Worm (Caenorhabditis elegans) whole organism, L1 larva: ENCODE measurements around the gene srlf-27.

ENCODE experiments used
- C04F5.9 ChIP-seq: sonication (generic microtip); optimal IDR thresholded peaks from 2 replicates; lab custom pipeline; 2016; ENCODE audit warnings: missing genetic modification characterization, missing compliant biosample characterization
- C16A3.4 ChIP-seq: fragments of 150-350 bp; optimal IDR thresholded peaks from 2 replicates; lab custom pipeline; 2014; ENCODE audit warnings: missing biosample characterization, missing genetic modification characterization
- F16B12.6 ChIP-seq: fragments of 150-350 bp; optimal IDR thresholded peaks from 2 replicates; lab custom pipeline; 2014; ENCODE audit warnings: missing biosample characterization, missing genetic modification characterization
- aha-1 ChIP-seq: fragments of 150-350 bp; optimal IDR thresholded peaks from 2 replicates; lab custom pipeline; 2014; ENCODE audit warnings: missing biosample characterization, missing genetic modification characterization
- alr-1 ChIP-seq: fragments of 200-800 bp; sonication (Bioruptor generic); optimal IDR thresholded peaks from 2 replicates; lab custom pipeline; 2018; ENCODE audit warnings: borderline replicate concordance, mild to moderate bottlenecking, missing genetic modification characterization, missing compliant biosample characterization
- aly-2 ChIP-seq: fragments of 150-350 bp; optimal IDR thresholded peaks from 2 replicates; lab custom pipeline; 2014; ENCODE audit warnings: missing biosample characterization, missing genetic modification characterization
- ceh-63 ChIP-seq: fragments of 200-800 bp; sonication (Bioruptor generic); optimal IDR thresholded peaks from 2 replicates; lab custom pipeline; 2018; ENCODE audit warnings: mild to moderate bottlenecking, missing genetic modification characterization, missing compliant biosample characterization
- ceh-82 ChIP-seq, 3 experiments: fragments of 150-350 bp in 1 of 3; sonication (generic microtip) in 2 of 3; optimal IDR thresholded peaks; 2 replicates each; lab custom pipeline; 2014 to 2017; ENCODE audit warnings: missing biosample characterization in 3 of 3, missing genetic modification characterization in 3 of 3
- ceh-90 ChIP-seq: sonication (generic microtip); optimal IDR thresholded peaks from 2 replicates; lab custom pipeline; 2016; ENCODE audit warnings: missing genetic modification characterization, missing compliant biosample characterization
- dpl-1 ChIP-seq, 3 experiments: fragments of 150-350 bp in 2 of 3; sonication (generic microtip) in 1 of 3; optimal IDR thresholded peaks; 2 replicates each; lab custom pipeline; 2014 to 2017; ENCODE audit warnings: missing biosample characterization in 3 of 3, missing genetic modification characterization in 3 of 3, missing genetic modification reagents in 3 of 3
- dsc-1 ChIP-seq: sonication (generic microtip); optimal IDR thresholded peaks from 2 replicates; lab custom pipeline; 2016; ENCODE audit warnings: mild to moderate bottlenecking, missing genetic modification characterization, missing compliant biosample characterization
- efl-3 ChIP-seq: fragments of 200-800 bp; sonication (Bioruptor generic); optimal IDR thresholded peaks from 2 replicates; lab custom pipeline; 2018; ENCODE audit warnings: mild to moderate bottlenecking, missing genetic modification characterization, missing compliant biosample characterization
- elt-2 ChIP-seq: sonication (generic microtip); optimal IDR thresholded peaks from 2 replicates; lab custom pipeline; 2016; ENCODE audit warnings: missing genetic modification characterization, mild to moderate bottlenecking, inconsistent platforms, missing compliant biosample characterization, missing genetic modification reagents
- ets-5 ChIP-seq: fragments of 200-800 bp; sonication (Bioruptor generic); IDR thresholded peaks from 2 replicates; pipeline ENCODE4 v1.3.6; 2022; ENCODE audit warnings: missing genetic modification characterization, missing compliant biosample characterization
- fkh-10 ChIP-seq: sonication (generic microtip); optimal IDR thresholded peaks from 2 replicates; lab custom pipeline; 2017; ENCODE audit warnings: missing biosample characterization, missing genetic modification reagents, missing genetic modification characterization
- fkh-4 ChIP-seq: sonication (generic microtip); optimal IDR thresholded peaks from 2 replicates; lab custom pipeline; 2016; ENCODE audit warnings: missing compliant biosample characterization, missing genetic modification characterization, borderline replicate concordance
- fkh-8 ChIP-seq: sonication (generic microtip); optimal IDR thresholded peaks from 2 replicates; lab custom pipeline; 2016; ENCODE audit warnings: mild to moderate bottlenecking, missing genetic modification characterization, missing compliant biosample characterization
- fos-1 ChIP-seq: fragments of 150-350 bp; optimal IDR thresholded peaks from 2 replicates; lab custom pipeline; 2014; ENCODE audit warnings: missing biosample characterization, missing genetic modification characterization
- hlh-17 ChIP-seq: fragments of 200-800 bp; sonication (Bioruptor generic); optimal IDR thresholded peaks from 2 replicates; lab custom pipeline; 2018; ENCODE audit warnings: missing genetic modification characterization, mild to moderate bottlenecking, missing compliant biosample characterization, moderate library complexity, borderline replicate concordance
- hlh-4 ChIP-seq: sonication (generic microtip); optimal IDR thresholded peaks from 2 replicates; lab custom pipeline; 2016; ENCODE audit warnings: mild to moderate bottlenecking, missing genetic modification characterization, missing compliant biosample characterization
- isw-1 ChIP-seq: fragments of 200-800 bp; sonication (Bioruptor generic); IDR thresholded peaks from 2 replicates; pipeline ENCODE4 v1.3.6; 2022; ENCODE audit warnings: missing genetic modification characterization, missing compliant biosample characterization
- lin-35 ChIP-seq, 2 experiments: fragments of 150-350 bp; optimal IDR thresholded peaks; 2 replicates each; lab custom pipeline; 2014; ENCODE audit warnings: missing biosample characterization in 2 of 2, missing genetic modification characterization in 2 of 2, missing genetic modification reagents in 2 of 2
- lin-39 ChIP-seq: fragments of 150-350 bp; optimal IDR thresholded peaks from 2 replicates; lab custom pipeline; 2014; ENCODE audit warnings: missing biosample characterization, missing genetic modification reagents, missing genetic modification characterization
- lsy-2 ChIP-seq, 2 experiments: fragments of 150-350 bp; optimal IDR thresholded peaks; 2 replicates each; lab custom pipeline; 2014; ENCODE audit warnings: missing biosample characterization in 2 of 2, missing genetic modification characterization in 2 of 2
- mab-9 ChIP-seq: fragments of 200-800 bp; sonication (Bioruptor generic); IDR thresholded peaks from 2 replicates; pipeline ENCODE4 v1.3.6; 2022; ENCODE audit warnings: missing genetic modification reagents, missing genetic modification characterization, missing compliant biosample characterization
- mdl-1 ChIP-seq, 2 experiments: fragments of 150-350 bp; optimal IDR thresholded peaks; 2 replicates each; lab custom pipeline; 2014 to 2017; ENCODE audit warnings: missing biosample characterization in 2 of 2, missing genetic modification characterization in 2 of 2, inconsistent platforms in 1 of 2
- mef-2 ChIP-seq: fragments of 150-350 bp; optimal IDR thresholded peaks from 2 replicates; lab custom pipeline; 2014; ENCODE audit warnings: missing biosample characterization, missing genetic modification characterization
- mep-1 ChIP-seq: fragments of 150-350 bp; optimal IDR thresholded peaks from 2 replicates; lab custom pipeline; 2014; ENCODE audit warnings: missing biosample characterization, missing genetic modification characterization
- nhr-11 ChIP-seq: fragments of 150-350 bp; optimal IDR thresholded peaks from 2 replicates; lab custom pipeline; 2014; ENCODE audit warnings: missing biosample characterization, missing genetic modification characterization
- nhr-12 ChIP-seq: sonication (generic microtip); optimal IDR thresholded peaks from 2 replicates; lab custom pipeline; 2017; ENCODE audit warnings: missing biosample characterization, missing genetic modification characterization
- nhr-20 ChIP-seq: sonication (generic microtip); optimal IDR thresholded peaks from 2 replicates; lab custom pipeline; 2016; ENCODE audit warnings: mild to moderate bottlenecking, missing genetic modification characterization, missing compliant biosample characterization
- nhr-237 ChIP-seq: fragments of 150-350 bp; optimal IDR thresholded peaks from 2 replicates; lab custom pipeline; 2014; ENCODE audit warnings: missing biosample characterization, missing genetic modification characterization
- nhr-71 ChIP-seq: sonication (generic microtip); optimal IDR thresholded peaks from 2 replicates; lab custom pipeline; 2016; ENCODE audit warnings: mild to moderate bottlenecking, missing genetic modification characterization, moderate library complexity, missing compliant biosample characterization
- nhr-76 ChIP-seq: sonication (generic microtip); optimal IDR thresholded peaks from 2 replicates; lab custom pipeline; 2017; ENCODE audit warnings: missing biosample characterization, missing genetic modification characterization
- nhr-77 ChIP-seq: fragments of 150-350 bp; optimal IDR thresholded peaks from 2 replicates; lab custom pipeline; 2014; ENCODE audit warnings: missing biosample characterization, missing genetic modification characterization
- nhr-90 ChIP-seq: sonication (generic microtip); optimal IDR thresholded peaks from 2 replicates; lab custom pipeline; 2016; ENCODE audit warnings: mild to moderate bottlenecking, missing genetic modification characterization, missing compliant biosample characterization; ENCODE audit not compliant: poor library complexity
- pag-3 ChIP-seq: sonication (generic microtip); optimal IDR thresholded peaks from 2 replicates; lab custom pipeline; 2017; ENCODE audit warnings: missing genetic modification characterization, mild to moderate bottlenecking, missing compliant biosample characterization, antibody characterized with exemption, borderline replicate concordance; ENCODE audit not compliant: insufficient read depth
- rnt-1 ChIP-seq: sonication (generic microtip); optimal IDR thresholded peaks from 2 replicates; lab custom pipeline; 2016; ENCODE audit warnings: mild to moderate bottlenecking, missing genetic modification characterization, moderate library complexity, missing compliant biosample characterization
- snpc-4 ChIP-seq: fragments of 150-350 bp; optimal IDR thresholded peaks from 2 replicates; lab custom pipeline; 2014; ENCODE audit warnings: missing biosample characterization, missing genetic modification characterization
- snu-23 ChIP-seq: sonication (generic microtip); optimal IDR thresholded peaks from 2 replicates; lab custom pipeline; 2016; ENCODE audit warnings: missing genetic modification characterization, missing compliant biosample characterization
- sox-4 ChIP-seq: sonication (generic microtip); optimal IDR thresholded peaks from 2 replicates; lab custom pipeline; 2016; ENCODE audit warnings: missing genetic modification characterization, missing compliant biosample characterization
- sptf-1 ChIP-seq: fragments of 150-350 bp; optimal IDR thresholded peaks from 2 replicates; lab custom pipeline; 2014; ENCODE audit warnings: missing biosample characterization, missing genetic modification characterization
- tbx-2 ChIP-seq: sonication (generic microtip); optimal IDR thresholded peaks from 2 replicates; lab custom pipeline; 2016; ENCODE audit warnings: missing genetic modification characterization, missing compliant biosample characterization
- unc-130 ChIP-seq: fragments of 150-350 bp; optimal IDR thresholded peaks from 2 replicates; lab custom pipeline; 2017; ENCODE audit warnings: missing biosample characterization, missing genetic modification characterization, inconsistent platforms
- unc-30 ChIP-seq: sonication (generic microtip); optimal IDR thresholded peaks from 2 replicates; lab custom pipeline; 2017; ENCODE audit warnings: missing biosample characterization, missing genetic modification characterization
- unc-62 ChIP-seq: fragments of 150-350 bp; optimal IDR thresholded peaks from 2 replicates; lab custom pipeline; 2014; ENCODE audit warnings: missing biosample characterization, missing genetic modification reagents, missing genetic modification characterization
- zag-1 ChIP-seq: fragments of 150-350 bp; optimal IDR thresholded peaks from 2 replicates; lab custom pipeline; 2014; ENCODE audit warnings: missing biosample characterization, missing genetic modification characterization
- zip-4 ChIP-seq: fragments of 200-800 bp; sonication (Bioruptor generic); optimal IDR thresholded peaks from 2 replicates; lab custom pipeline; 2018; ENCODE audit warnings: mild to moderate bottlenecking, missing genetic modification characterization, moderate library complexity, missing compliant biosample characterization
- ztf-11 ChIP-seq, 2 experiments: sonication (generic microtip); optimal IDR thresholded peaks; 2 replicates each; lab custom pipeline; 2016 to 2017; ENCODE audit warnings: missing genetic modification characterization in 2 of 2, missing biosample characterization in 1 of 2, missing compliant biosample characterization in 1 of 2
- ztf-4 ChIP-seq: fragments of 150-350 bp; optimal IDR thresholded peaks from 2 replicates; lab custom pipeline; 2014; ENCODE audit warnings: missing biosample characterization, missing genetic modification characterization

Gene srlf-27

DNA sequence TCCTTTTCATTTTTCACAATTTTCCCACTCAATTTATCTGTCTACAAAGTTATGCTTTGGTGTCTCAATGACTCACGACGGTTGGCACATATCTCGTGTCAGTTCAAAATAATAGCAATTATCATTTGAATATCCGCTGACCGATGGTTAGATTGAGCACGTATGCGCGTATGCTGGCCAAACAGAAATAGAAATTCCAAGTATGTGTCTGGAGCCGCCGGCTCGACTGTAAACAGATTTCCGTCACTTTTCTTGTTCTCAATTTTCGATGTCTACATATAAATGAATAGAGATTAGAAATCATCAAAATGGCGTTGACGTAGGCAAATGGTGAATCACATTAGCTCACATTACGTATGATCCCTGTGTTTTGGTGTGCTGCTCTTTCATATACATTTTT, 16.4 kb upstream of the srlf-27 start (continued):
- no peak for TF ChIP-seq nhr-76 (tag; lab: Kevin White, UChicago)
- no peak for TF ChIP-seq mep-1
- TF ChIP-seq nhr-11: no peak
- TF ChIP-seq ceh-63 (GFP tag; lab: Kevin White, UChicago): no peak
- no peak for TF ChIP-seq zip-4 (GFP tag; lab: Kevin White, UChicago)
- TF ChIP-seq ceh-90 (tag; lab: Kevin White, UChicago): no peak
- TF ChIP-seq ceh-82 (tag; optimal IDR thresholded peaks at IDR 0.05; lab: Kevin White, UChicago): no peak
- TF ChIP-seq F16B12.6 (tag; lab: Kevin White, UChicago): no peak
- TF ChIP-seq fos-1 (tag; lab: Kevin White, UChicago): no peak
- no peak for TF ChIP-seq tbx-2 (tag; lab: Kevin White, UChicago)
- TF ChIP-seq unc-130: no peak
- no peak for TF ChIP-seq pag-3 (tag; lab: Kevin White, UChicago)
- no peak for TF ChIP-seq mef-2 (tag; lab: Kevin White, UChicago)
- no peak for TF ChIP-seq zag-1
- no peak for TF ChIP-seq isw-1 (GFP tag; lab: Robert Waterston, UW)
- no peak for TF ChIP-seq lin-35 (GFP tag; optimal IDR thresholded peaks at IDR 0.05; lab: Kevin White, UChicago)
- no peak for TF ChIP-seq C16A3.4 (tag; lab: Kevin White, UChicago)
- no peak for TF ChIP-seq aha-1 (tag; lab: Kevin White, UChicago)
- peak; percentile 34 for TF ChIP-seq nhr-20 (tag; lab: Kevin White, UChicago)
- no peak for TF ChIP-seq mab-9 (GFP tag; lab: Robert Waterston, UW)
- no peak for TF ChIP-seq nhr-77 (tag; lab: Kevin White, UChicago)
- TF ChIP-seq fkh-4 (tag; lab: Kevin White, UChicago): no peak
- TF ChIP-seq sptf-1: no peak
- TF ChIP-seq fkh-8 (tag; lab: Kevin White, UChicago): peak; percentile 81
- no peak for TF ChIP-seq lsy-2 (tag; optimal IDR thresholded peaks at IDR 0.05; lab: Kevin White, UChicago)
- no peak for TF ChIP-seq nhr-237 (tag; lab: Kevin White, UChicago)
- no peak for TF ChIP-seq rnt-1
- TF ChIP-seq ztf-11 (tag; optimal IDR thresholded peaks at IDR 0.05; lab: Kevin White, UChicago): no peak
- no peak for TF ChIP-seq nhr-12 (tag; lab: Kevin White, UChicago)
- TF ChIP-seq C04F5.9: no peak
- no peak for TF ChIP-seq snpc-4
- no peak for TF ChIP-seq elt-2 (tag; lab: Kevin White, UChicago)
- TF ChIP-seq dsc-1: peak; percentile 72
- no peak for TF ChIP-seq hlh-4 (tag; lab: Kevin White, UChicago)
- TF ChIP-seq nhr-90 (tag; lab: Kevin White, UChicago): no peak
- no peak for TF ChIP-seq ztf-4
- TF ChIP-seq unc-30: no peak
- no peak for TF ChIP-seq dpl-1 (GFP tag; optimal IDR thresholded peaks at IDR 0.05; lab: Kevin White, UChicago)
- TF ChIP-seq nhr-71 (tag; lab: Kevin White, UChicago): peak; percentile 77
- TF ChIP-seq aly-2: no peak
- peak; percentile 4 for TF ChIP-seq fkh-10 (GFP tag; lab: Kevin White, UChicago)
- no peak for TF ChIP-seq hlh-17 (GFP tag; lab: Kevin White, UChicago)
- no peak for TF ChIP-seq snu-23 (GFP tag; lab: Kevin White, UChicago)
- no peak for TF ChIP-seq mdl-1 (tag; optimal IDR thresholded peaks at IDR 0.05; lab: Kevin White, UChicago)
- no peak for TF ChIP-seq ets-5 (GFP tag; lab: Robert Waterston, UW)
- no peak for TF ChIP-seq alr-1 (tag; lab: Kevin White, UChicago)
- no peak for TF ChIP-seq sox-4
- TF ChIP-seq unc-62 (GFP tag; lab: Kevin White, UChicago): no peak
- TF ChIP-seq efl-3 (GFP tag; lab: Kevin White, UChicago): no peak
- TF ChIP-seq lin-39: no peak
